Fruit fly (Drosophila melanogaster): ENCODE data around the gene CG14708.

CG14708 gene

DNA sequence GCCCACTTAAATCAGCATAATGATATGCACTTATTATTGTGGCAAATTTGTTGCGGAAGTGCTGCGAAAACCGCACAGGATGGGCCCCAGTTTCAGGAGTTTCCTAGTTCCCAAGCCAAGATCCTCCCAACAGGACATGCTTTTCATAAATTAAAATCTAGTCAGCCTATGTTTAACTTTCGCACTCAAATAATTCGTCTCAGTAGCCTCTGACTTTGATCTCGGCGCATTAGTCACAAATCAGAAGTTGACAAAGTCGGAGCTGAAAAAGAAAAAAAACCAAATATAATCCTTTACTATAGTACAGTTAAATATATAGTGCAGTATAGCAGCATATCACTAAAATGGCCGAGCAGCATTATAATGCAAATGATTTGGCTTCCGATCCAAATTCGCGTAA lies at the start of gene CG14708:
Gene CG14708, plus strand, starts transcription at position 301 of the 400 bp plus-strand sequence.
- TF ChIP-seq CG5204 (GFP tag; optimal IDR thresholded peaks at IDR 0.05) (no peak), tj (GFP tag; optimal IDR thresholded peaks at IDR 0.05) (no peak), CG1620 (GFP tag; optimal IDR thresholded peaks at IDR 0.05) (no peak), cic (GFP tag; optimal IDR thresholded peaks at IDR 0.05) (no peak), Crg-1 (GFP tag; optimal IDR thresholded peaks at IDR 0.05) (no peak), CG33017 (tag; optimal IDR thresholded peaks at IDR 0.05) (no peak), Mnt (GFP tag; optimal IDR thresholded peaks at IDR 0.05) (no peak), CG7045 (GFP tag; optimal IDR thresholded peaks at IDR 0.05) (no peak), Clk (GFP tag; optimal IDR thresholded peaks at IDR 0.05) (no peak), CG11617 (GFP tag; optimal IDR thresholded peaks at IDR 0.05) (no peak), CG7101 (tag; optimal IDR thresholded peaks at IDR 0.05) (no peak), CG12768 (GFP tag; optimal IDR thresholded peaks at IDR 0.05) (no peak), CG14711 (tag; optimal IDR thresholded peaks at IDR 0.05) (no peak), cnc (optimal IDR thresholded peaks at IDR 0.05) (no peak)

DNA sequence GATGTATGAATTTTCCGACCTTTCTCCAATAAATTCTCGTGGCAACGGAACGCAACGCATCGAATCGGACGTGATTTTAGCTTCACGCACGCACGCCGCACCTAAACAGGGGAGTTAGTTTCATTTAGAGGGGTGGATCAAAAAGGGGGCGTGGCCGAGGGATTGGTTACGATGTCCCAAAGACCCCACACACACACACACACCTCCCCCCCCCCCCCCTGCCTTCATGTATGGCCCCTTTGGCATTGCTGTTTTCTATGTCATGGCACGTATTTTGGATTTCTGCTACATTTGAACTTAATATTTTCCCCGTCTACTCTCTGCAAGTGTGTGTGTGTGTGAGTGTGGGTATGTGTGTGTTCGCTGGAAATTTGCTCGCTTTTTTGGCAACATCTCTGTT lies 22.1 kb upstream of the CG14708 start:
- TF ChIP-seq CG12768 (GFP tag; optimal IDR thresholded peaks at IDR 0.05) = no peak
- no peak for TF ChIP-seq CG33017 (tag; optimal IDR thresholded peaks at IDR 0.05)
- TF ChIP-seq Crg-1 (GFP tag; optimal IDR thresholded peaks at IDR 0.05) = no peak
- no peak for TF ChIP-seq Mnt (GFP tag; optimal IDR thresholded peaks at IDR 0.05)
- TF ChIP-seq tj (GFP tag; optimal IDR thresholded peaks at IDR 0.05) = no peak
- no peak for TF ChIP-seq Clk (GFP tag; optimal IDR thresholded peaks at IDR 0.05)
- no peak for TF ChIP-seq CG7045 (GFP tag; optimal IDR thresholded peaks at IDR 0.05)
- no peak for TF ChIP-seq Hr96 (GFP tag; optimal IDR thresholded peaks at IDR 0.05)
- TF ChIP-seq CG11617 (GFP tag; optimal IDR thresholded peaks at IDR 0.05) = no peak

DNA sequence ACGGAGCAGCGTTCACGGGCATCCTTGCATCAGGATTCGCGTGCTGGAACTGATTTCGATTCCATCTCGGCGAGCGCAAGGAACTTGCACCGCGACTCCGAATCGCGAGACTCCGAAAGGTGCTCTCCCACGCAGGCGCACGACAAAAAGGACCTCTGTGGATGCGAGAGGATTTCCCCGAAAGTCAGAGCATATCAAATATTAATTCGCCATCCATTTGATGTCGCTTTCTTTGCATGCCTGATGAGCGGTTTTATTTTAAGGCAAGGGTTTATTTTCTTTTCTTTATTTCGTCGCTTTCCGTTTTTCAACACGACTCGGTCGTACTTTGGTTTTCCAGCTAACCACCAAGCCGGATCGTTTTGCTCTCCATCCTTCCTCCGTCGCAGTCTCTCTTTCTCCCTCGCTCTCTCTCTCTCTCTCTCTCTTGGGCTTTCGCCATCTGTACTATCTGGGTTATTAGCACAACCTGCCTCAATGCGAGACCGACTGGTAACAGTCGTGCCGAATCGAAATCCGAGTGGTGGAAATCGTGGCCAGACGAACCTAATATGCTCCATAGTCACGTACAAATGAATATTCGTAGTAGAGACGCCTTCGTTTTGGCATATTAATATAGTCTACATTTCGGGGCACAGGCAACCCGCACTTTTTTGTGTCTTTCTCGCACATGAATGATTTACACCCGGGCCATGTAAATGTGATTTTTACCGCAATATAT lies 10.9 kb upstream of the CG14708 start, which contains the start of gene dpr4:
Gene dpr4, minus strand, starts transcription at position 51 of the 721 bp plus-strand sequence.
- no peak for TF ChIP-seq Crg-1 (GFP tag; optimal IDR thresholded peaks at IDR 0.05)
- no peak for TF ChIP-seq pad (GFP tag; optimal IDR thresholded peaks at IDR 0.05)
- no peak for TF ChIP-seq cnc (optimal IDR thresholded peaks at IDR 0.05)
- no peak for TF ChIP-seq CG7045 (GFP tag; optimal IDR thresholded peaks at IDR 0.05)
- TF ChIP-seq Clk (GFP tag; optimal IDR thresholded peaks at IDR 0.05) = no peak
- TF ChIP-seq CG5204 (GFP tag; optimal IDR thresholded peaks at IDR 0.05) = no peak
- TF ChIP-seq CG7101 (tag; optimal IDR thresholded peaks at IDR 0.05) = no peak
- no peak for TF ChIP-seq Mnt (GFP tag; optimal IDR thresholded peaks at IDR 0.05)
- TF ChIP-seq CG33017 (tag; optimal IDR thresholded peaks at IDR 0.05) = no peak

DNA sequence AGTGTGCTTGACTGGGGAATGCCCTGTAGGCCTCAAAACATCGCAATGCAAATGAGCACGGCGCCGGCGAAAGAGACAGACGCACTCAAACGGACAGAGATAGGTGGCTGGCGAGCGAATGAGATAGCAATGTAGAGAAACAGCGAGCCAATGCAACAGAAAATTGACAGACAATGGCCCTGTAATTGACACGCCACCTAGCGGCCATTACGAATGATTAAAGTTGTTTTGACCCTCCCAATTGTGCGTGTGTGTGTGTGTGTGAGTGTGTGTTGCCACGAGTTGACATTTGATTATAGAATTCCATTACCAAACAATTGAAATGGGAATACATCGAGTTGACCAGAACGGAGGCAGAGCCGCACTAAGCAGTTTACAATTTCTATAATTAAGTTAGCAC lies 9.8 kb upstream of the CG14708 start:
- no peak for TF ChIP-seq tj (GFP tag; optimal IDR thresholded peaks at IDR 0.05)
- TF ChIP-seq CG14711 (tag; optimal IDR thresholded peaks at IDR 0.05) = no peak
- no peak for TF ChIP-seq CG11617 (GFP tag; optimal IDR thresholded peaks at IDR 0.05)
- no peak for TF ChIP-seq CG33017 (tag; optimal IDR thresholded peaks at IDR 0.05)
- no peak for TF ChIP-seq pad (GFP tag; optimal IDR thresholded peaks at IDR 0.05)
- no peak for TF ChIP-seq CG5204 (GFP tag; optimal IDR thresholded peaks at IDR 0.05)
- TF ChIP-seq CG1620 (GFP tag; optimal IDR thresholded peaks at IDR 0.05) = no peak

DNA sequence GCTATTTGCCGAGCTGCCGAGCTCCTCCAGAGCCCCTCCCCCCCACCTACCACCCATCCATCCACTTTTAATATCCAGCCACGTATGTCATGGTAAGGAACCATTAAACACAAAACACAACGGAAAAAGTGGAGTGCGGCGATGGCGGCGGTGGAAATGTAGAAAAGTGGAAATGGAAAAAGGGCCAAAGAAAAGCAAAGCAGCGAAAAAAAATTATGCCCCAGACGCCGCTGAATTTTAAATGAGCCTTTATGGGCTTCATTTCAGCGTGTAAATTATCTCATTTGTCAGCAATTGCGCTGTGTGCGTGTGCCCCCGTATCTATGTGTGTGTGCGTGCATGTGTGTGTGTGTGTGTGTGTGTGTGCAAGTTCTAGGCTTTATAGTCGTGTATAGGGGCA lies 2.9 kb upstream of the CG14708 start:
- TF ChIP-seq kay (GFP tag; ENCODE audit: borderline replicate concordance) = no peak
- TF ChIP-seq CG11617 (GFP tag; optimal IDR thresholded peaks at IDR 0.05) = no peak
- TF ChIP-seq cic (GFP tag; optimal IDR thresholded peaks at IDR 0.05) = no peak
- no peak for TF ChIP-seq CG33017 (tag; optimal IDR thresholded peaks at IDR 0.05)
- no peak for TF ChIP-seq Crg-1 (GFP tag; optimal IDR thresholded peaks at IDR 0.05)

DNA sequence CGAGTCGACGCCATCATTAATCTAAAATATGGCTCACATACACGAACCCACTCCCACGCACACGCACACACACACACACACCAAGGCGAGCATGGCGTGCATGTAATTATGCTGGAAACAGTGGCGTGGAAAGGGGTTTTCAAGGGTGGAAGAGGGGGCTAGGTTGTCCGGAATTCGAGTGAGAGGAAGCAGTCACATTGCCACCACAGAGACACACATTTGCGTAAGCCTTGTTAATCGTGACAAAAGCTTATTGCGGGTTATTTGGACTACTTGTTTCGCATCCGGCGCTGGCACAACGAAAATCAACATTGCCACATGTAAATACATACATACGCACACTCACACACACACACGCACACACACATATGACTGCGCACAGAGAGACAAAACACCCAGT lies 1.0 kb downstream of the CG14708 start:
- TF ChIP-seq tj (GFP tag; optimal IDR thresholded peaks at IDR 0.05) = no peak
- no peak for TF ChIP-seq CG11617 (GFP tag; optimal IDR thresholded peaks at IDR 0.05)
- TF ChIP-seq CG5204 (GFP tag; optimal IDR thresholded peaks at IDR 0.05) = no peak
- TF ChIP-seq CG14711 (tag; optimal IDR thresholded peaks at IDR 0.05) = no peak
- no peak for TF ChIP-seq Crg-1 (GFP tag; optimal IDR thresholded peaks at IDR 0.05)
- no peak for TF ChIP-seq pad (GFP tag; optimal IDR thresholded peaks at IDR 0.05)
- no peak for TF ChIP-seq cic (GFP tag; optimal IDR thresholded peaks at IDR 0.05)
- no peak for TF ChIP-seq bab1 (GFP tag; optimal IDR thresholded peaks at IDR 0.05)
- no peak for TF ChIP-seq Hr96 (GFP tag; optimal IDR thresholded peaks at IDR 0.05)

DNA sequence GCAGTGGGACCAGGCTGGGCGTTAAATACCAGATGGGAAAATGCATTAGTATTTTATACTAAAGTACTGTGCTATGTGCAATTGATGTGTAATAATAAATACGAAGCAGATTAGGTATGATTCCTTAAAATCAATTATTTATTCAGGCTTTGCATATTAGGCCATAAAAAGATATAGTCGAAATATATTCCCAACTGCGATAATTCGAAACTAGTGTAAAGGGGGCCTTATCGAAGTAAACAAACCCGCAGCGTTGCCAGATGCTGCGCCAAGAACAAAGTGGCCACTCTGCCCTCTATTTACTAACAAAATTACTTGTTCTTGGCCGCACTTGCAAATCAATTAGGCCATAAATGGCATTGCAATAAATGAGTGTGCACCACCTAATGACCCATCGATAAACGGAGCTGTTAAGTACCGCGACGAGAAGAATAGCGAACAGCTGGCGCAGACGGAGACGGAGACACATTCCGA lies 3.6 kb downstream of the CG14708 start, which contains the start of gene CG10898:
Gene CG10898, plus strand, starts transcription at position 285 of the 474 bp plus-strand sequence.
- peak; percentile 78 for TF ChIP-seq Hr96 (GFP tag; optimal IDR thresholded peaks at IDR 0.05)
- TF ChIP-seq CG12768 (GFP tag; optimal IDR thresholded peaks at IDR 0.05) = peak; percentile 48
- TF ChIP-seq Crg-1 (GFP tag; optimal IDR thresholded peaks at IDR 0.05) = peak; percentile 38
- TF ChIP-seq toe (GFP tag; optimal IDR thresholded peaks at IDR 0.05) = peak; percentile 82
- TF ChIP-seq CG7045 (GFP tag; optimal IDR thresholded peaks at IDR 0.05) = peak; percentile 76
- peak; percentile 60 for TF ChIP-seq Clk (GFP tag; optimal IDR thresholded peaks at IDR 0.05)
- peak; percentile 29 for TF ChIP-seq pad (GFP tag; optimal IDR thresholded peaks at IDR 0.05)
- TF ChIP-seq CG1620 (GFP tag; optimal IDR thresholded peaks at IDR 0.05) = peak; percentile 79
- peak; percentile 11 for TF ChIP-seq cic (GFP tag; optimal IDR thresholded peaks at IDR 0.05)
- TF ChIP-seq Mnt (GFP tag; optimal IDR thresholded peaks at IDR 0.05) = peak; percentile 51
- peak; percentile 68 for TF ChIP-seq CG7101 (tag; optimal IDR thresholded peaks at IDR 0.05)
- no peak for TF ChIP-seq kay (GFP tag; ENCODE audit: borderline replicate concordance)
- TF ChIP-seq CG11617 (GFP tag; optimal IDR thresholded peaks at IDR 0.05) = peak; percentile 68
- peak; percentile 43 for TF ChIP-seq ovo (GFP tag; optimal IDR thresholded peaks at IDR 0.05)
- TF ChIP-seq CG14711 (tag; optimal IDR thresholded peaks at IDR 0.05) = peak; percentile 72
- TF ChIP-seq bab1 (GFP tag; optimal IDR thresholded peaks at IDR 0.05) = peak; percentile 90
- TF ChIP-seq CG33017 (tag; optimal IDR thresholded peaks at IDR 0.05) = peak; percentile 51
- peak; percentile 31 for TF ChIP-seq tj (GFP tag; optimal IDR thresholded peaks at IDR 0.05)
- peak; percentile 71 for TF ChIP-seq CG5204 (GFP tag; optimal IDR thresholded peaks at IDR 0.05)
- TF ChIP-seq cnc (optimal IDR thresholded peaks at IDR 0.05) = no peak
